Worm (Caenorhabditis elegans) whole organism, L1 larva: ENCODE results near the gene mogs-1.

Experiments used
- F16B12.6 ChIP-seq: fragments of 150-350 bp; optimal IDR thresholded peaks from 2 replicates; lab custom pipeline; 2014; ENCODE audit warnings: missing biosample characterization, missing genetic modification characterization
- rnt-1 ChIP-seq: sonication (generic microtip); optimal IDR thresholded peaks from 2 replicates; lab custom pipeline; 2016; ENCODE audit warnings: mild to moderate bottlenecking, missing genetic modification characterization, moderate library complexity, missing compliant biosample characterization

DNA sequence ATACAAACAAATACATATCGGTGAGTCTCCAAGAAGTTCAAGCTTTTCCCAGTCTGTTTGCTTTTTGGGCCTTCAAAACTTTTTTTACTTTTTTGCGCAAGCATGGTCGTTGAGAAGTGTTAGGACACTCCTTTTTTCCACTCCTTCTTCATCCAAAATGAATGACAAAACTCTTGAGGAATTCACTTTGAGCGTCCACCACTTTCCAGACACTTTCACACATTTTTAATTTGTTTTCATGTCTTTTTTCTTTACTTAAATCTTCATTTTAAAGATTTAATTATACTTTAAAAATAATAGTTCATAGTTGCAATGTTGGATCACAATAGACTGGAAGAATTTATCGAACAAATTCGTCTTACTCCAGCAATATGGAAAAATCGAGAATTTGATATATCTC lies 17.5 kb downstream of the mogs-1 start, which contains the start of gene F13H10.1:
- no peak for TF ChIP-seq F16B12.6
- no peak for TF ChIP-seq rnt-1 (tag; lab: Kevin White, UChicago)
